Worm (Caenorhabditis elegans) whole organism, late embryonic: ENCODE results near the gene sas-1.

Experiments used
- C08G9.2 ChIP-seq: sonication (generic microtip); optimal IDR thresholded peaks from 2 replicates; lab custom pipeline; 2016; ENCODE audit warnings: mild to moderate bottlenecking, missing genetic modification characterization, moderate library complexity, missing compliant biosample characterization
- F13H6.1 ChIP-seq: sonication (generic microtip); optimal IDR thresholded peaks from 2 replicates; lab custom pipeline; 2016; ENCODE audit warnings: missing genetic modification characterization, missing compliant biosample characterization
- K02D7.2 ChIP-seq: sonication (generic microtip); optimal IDR thresholded peaks from 2 replicates; lab custom pipeline; 2017; ENCODE audit warnings: mild to moderate bottlenecking, missing genetic modification characterization, missing compliant biosample characterization
- K09A11.1 ChIP-seq: sonication (generic microtip); optimal IDR thresholded peaks from 2 replicates; lab custom pipeline; 2017; ENCODE audit warnings: antibody characterized with exemption, mild to moderate bottlenecking, missing genetic modification characterization, missing compliant biosample characterization; ENCODE audit not compliant: insufficient read depth
- T23F11.4 ChIP-seq: fragments of 200-800 bp; sonication (Bioruptor generic); optimal IDR thresholded peaks from 2 replicates; lab custom pipeline; 2018; ENCODE audit warnings: mild to moderate bottlenecking, missing genetic modification characterization, missing compliant biosample characterization
- ahr-1 ChIP-seq: sonication (generic microtip); optimal IDR thresholded peaks from 2 replicates; lab custom pipeline; 2016; ENCODE audit warnings: missing genetic modification characterization, missing compliant biosample characterization
- ama-1 ChIP-seq: fragments of 150-350 bp; optimal IDR thresholded peaks from 2 replicates; lab custom pipeline; 2014
- ceh-18 ChIP-seq: sonication (generic microtip); optimal IDR thresholded peaks from 2 replicates; lab custom pipeline; 2016; ENCODE audit warnings: missing genetic modification characterization, missing compliant biosample characterization
- ceh-24 ChIP-seq: sonication (generic microtip); optimal IDR thresholded peaks from 2 replicates; lab custom pipeline; 2016; ENCODE audit warnings: mild to moderate bottlenecking, missing genetic modification characterization, missing compliant biosample characterization
- ceh-30 ChIP-seq: fragments of 150-350 bp; optimal IDR thresholded peaks from 2 replicates; lab custom pipeline; 2014; ENCODE audit warnings: missing biosample characterization, missing genetic modification characterization
- ceh-31 ChIP-seq: sonication (generic microtip); optimal IDR thresholded peaks from 2 replicates; lab custom pipeline; 2016; ENCODE audit warnings: missing genetic modification characterization, missing compliant biosample characterization
- ceh-34 ChIP-seq: sonication (generic microtip); optimal IDR thresholded peaks from 2 replicates; lab custom pipeline; 2016; ENCODE audit warnings: mild to moderate bottlenecking, missing genetic modification characterization, missing compliant biosample characterization
- ceh-45 ChIP-seq: fragments of 200-800 bp; sonication (Bioruptor generic); IDR thresholded peaks from 2 replicates; pipeline ENCODE4 v1.3.6; 2022; ENCODE audit warnings: missing genetic modification reagents, missing genetic modification characterization, missing compliant biosample characterization
- ceh-6 ChIP-seq: fragments of 200-800 bp; sonication (Bioruptor generic); optimal IDR thresholded peaks from 2 replicates; lab custom pipeline; 2018; ENCODE audit warnings: mild to moderate bottlenecking, missing genetic modification characterization, missing compliant biosample characterization
- ceh-9 ChIP-seq: sonication (generic microtip); optimal IDR thresholded peaks from 2 replicates; lab custom pipeline; 2016; ENCODE audit warnings: mild to moderate bottlenecking, missing genetic modification characterization, inconsistent platforms, missing compliant biosample characterization
- dmd-4 ChIP-seq: sonication (generic microtip); optimal IDR thresholded peaks from 2 replicates; lab custom pipeline; 2016; ENCODE audit warnings: borderline replicate concordance, missing genetic modification characterization, missing compliant biosample characterization
- dve-1 ChIP-seq: sonication (generic microtip); optimal IDR thresholded peaks from 2 replicates; lab custom pipeline; 2017; ENCODE audit warnings: antibody characterized with exemption, mild to moderate bottlenecking, missing genetic modification characterization, missing compliant biosample characterization
- elt-4 ChIP-seq: sonication (generic microtip); optimal IDR thresholded peaks from 2 replicates; lab custom pipeline; 2016; ENCODE audit warnings: missing genetic modification characterization, missing compliant biosample characterization
- eyg-1 ChIP-seq: sonication (generic microtip); optimal IDR thresholded peaks from 2 replicates; lab custom pipeline; 2016; ENCODE audit warnings: missing genotype, missing genetic modification characterization, missing compliant biosample characterization
- fax-1 ChIP-seq: sonication (generic microtip); optimal IDR thresholded peaks from 2 replicates; lab custom pipeline; 2016; ENCODE audit warnings: missing genotype, missing genetic modification characterization, missing compliant biosample characterization
- fkh-6 ChIP-seq: sonication (generic microtip); optimal IDR thresholded peaks from 2 replicates; lab custom pipeline; 2016; ENCODE audit warnings: missing genetic modification characterization, missing compliant biosample characterization
- gmeb-2 ChIP-seq: sonication (generic microtip); optimal IDR thresholded peaks from 2 replicates; lab custom pipeline; 2016; ENCODE audit warnings: missing genetic modification characterization, inconsistent platforms, missing compliant biosample characterization
- lin-11 ChIP-seq: fragments of 200-800 bp; sonication (Bioruptor generic); optimal IDR thresholded peaks from 2 replicates; lab custom pipeline; 2018; ENCODE audit warnings: mild to moderate bottlenecking, missing genetic modification characterization, missing compliant biosample characterization
- madf-2 ChIP-seq: sonication (generic microtip); optimal IDR thresholded peaks from 2 replicates; lab custom pipeline; 2017; ENCODE audit warnings: missing genetic modification characterization, missing compliant biosample characterization
- mec-3 ChIP-seq: sonication (generic microtip); optimal IDR thresholded peaks from 2 replicates; lab custom pipeline; 2016; ENCODE audit warnings: borderline replicate concordance, missing genetic modification characterization, missing compliant biosample characterization
- nhr-11 ChIP-seq: fragments of 150-350 bp; optimal IDR thresholded peaks from 2 replicates; lab custom pipeline; 2014; ENCODE audit warnings: missing biosample characterization, missing genetic modification characterization
- npax-4 ChIP-seq: sonication (generic microtip); optimal IDR thresholded peaks from 2 replicates; lab custom pipeline; 2016; ENCODE audit warnings: missing genetic modification characterization, missing compliant biosample characterization
- odd-2 ChIP-seq: sonication (generic microtip); optimal IDR thresholded peaks from 2 replicates; lab custom pipeline; 2017; ENCODE audit warnings: antibody characterized with exemption, mild to moderate bottlenecking, missing genetic modification characterization, missing compliant biosample characterization
- pax-1 ChIP-seq: fragments of 150-350 bp; optimal IDR thresholded peaks from 2 replicates; lab custom pipeline; 2014; ENCODE audit warnings: missing biosample characterization, missing genetic modification characterization
- pha-2 ChIP-seq: sonication (generic microtip); optimal IDR thresholded peaks from 2 replicates; lab custom pipeline; 2017; ENCODE audit warnings: mild to moderate bottlenecking, missing genetic modification characterization, missing compliant biosample characterization
- pha-4 ChIP-seq: fragments of 150-350 bp; optimal IDR thresholded peaks from 2 replicates; lab custom pipeline; 2018; ENCODE audit warnings: missing biosample characterization, missing genetic modification reagents, missing genetic modification characterization
- pros-1 ChIP-seq: fragments of 150-350 bp; optimal IDR thresholded peaks from 2 replicates; lab custom pipeline; 2014; ENCODE audit warnings: missing biosample characterization, missing genetic modification reagents, missing genetic modification characterization
- rnt-1 ChIP-seq: sonication (generic microtip); optimal IDR thresholded peaks from 2 replicates; lab custom pipeline; 2016; ENCODE audit warnings: missing genetic modification characterization, missing compliant biosample characterization
- sox-4 ChIP-seq: sonication (generic microtip); optimal IDR thresholded peaks from 2 replicates; lab custom pipeline; 2017; ENCODE audit warnings: mild to moderate bottlenecking, missing genetic modification characterization, inconsistent platforms, missing compliant biosample characterization
- syd-9 ChIP-seq: sonication (generic microtip); optimal IDR thresholded peaks from 2 replicates; lab custom pipeline; 2016; ENCODE audit warnings: mild to moderate bottlenecking, missing genetic modification characterization, moderate library complexity, missing compliant biosample characterization
- unc-42 ChIP-seq: sonication (generic microtip); optimal IDR thresholded peaks from 2 replicates; lab custom pipeline; 2016; ENCODE audit warnings: missing genotype, missing genetic modification characterization, missing compliant biosample characterization
- unc-86 ChIP-seq: sonication (generic microtip); optimal IDR thresholded peaks from 2 replicates; lab custom pipeline; 2016; ENCODE audit warnings: missing genetic modification characterization, missing compliant biosample characterization
- zip-5 ChIP-seq: sonication (generic microtip); optimal IDR thresholded peaks from 2 replicates; lab custom pipeline; 2016; ENCODE audit warnings: missing genetic modification characterization, missing compliant biosample characterization

The sas-1 gene

DNA sequence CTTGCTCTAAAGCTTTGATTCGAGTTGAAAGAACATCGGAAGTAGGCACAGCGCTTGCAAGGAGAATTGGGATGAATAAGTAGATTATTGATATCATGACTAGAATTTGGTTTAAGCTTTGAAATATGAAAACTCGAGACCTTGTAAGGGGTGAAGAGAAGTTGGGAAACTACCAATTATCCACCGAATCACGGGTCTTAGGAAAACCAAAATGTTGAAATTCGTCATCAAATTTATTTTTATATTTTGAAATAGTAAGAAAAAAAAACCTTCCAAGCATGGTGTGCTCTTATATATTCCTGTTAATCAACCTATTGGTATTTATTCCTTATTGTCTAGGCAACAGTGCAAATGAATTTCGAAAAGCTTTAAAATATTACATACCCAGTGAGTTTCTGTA is 51.5 kb downstream of the sas-1 start, which contains the start of the genes irld-60 and irld-20:
irld-60 (minus strand) TSS at position 101 of the 400 bp plus-strand sequence.
irld-20 (plus strand) TSS at position 279 of the 400 bp plus-strand sequence.
- TF ChIP-seq nhr-11 (tag; lab: Kevin White, UChicago), result no peak
- no peak for TF ChIP-seq ama-1
- TF ChIP-seq pax-1 (tag; lab: Kevin White, UChicago), result no peak
- TF ChIP-seq ceh-45 (GFP tag; lab: Robert Waterston, UW), result no peak
- no peak for TF ChIP-seq pha-2 (tag; lab: Kevin White, UChicago)
- no peak for TF ChIP-seq fkh-6 (tag; lab: Kevin White, UChicago)
- TF ChIP-seq ceh-18 (tag; lab: Kevin White, UChicago), result no peak
- no peak for TF ChIP-seq unc-42 (tag; lab: Kevin White, UChicago)
- TF ChIP-seq elt-4 (tag; lab: Kevin White, UChicago), result no peak
- TF ChIP-seq ceh-30 (tag; lab: Kevin White, UChicago), result no peak
- no peak for TF ChIP-seq ceh-9
- TF ChIP-seq sox-4 (tag; lab: Kevin White, UChicago), result no peak
- TF ChIP-seq syd-9 (tag; lab: Kevin White, UChicago), result no peak
- TF ChIP-seq K09A11.1 (tag; lab: Kevin White, UChicago), result no peak
- TF ChIP-seq F13H6.1 (tag; lab: Kevin White, UChicago), result no peak
- TF ChIP-seq gmeb-2 (tag; lab: Kevin White, UChicago), result no peak
- no peak for TF ChIP-seq npax-4 (tag; lab: Kevin White, UChicago)
- no peak for TF ChIP-seq C08G9.2 (tag; lab: Kevin White, UChicago)
- no peak for TF ChIP-seq ceh-24 (tag; lab: Kevin White, UChicago)

DNA sequence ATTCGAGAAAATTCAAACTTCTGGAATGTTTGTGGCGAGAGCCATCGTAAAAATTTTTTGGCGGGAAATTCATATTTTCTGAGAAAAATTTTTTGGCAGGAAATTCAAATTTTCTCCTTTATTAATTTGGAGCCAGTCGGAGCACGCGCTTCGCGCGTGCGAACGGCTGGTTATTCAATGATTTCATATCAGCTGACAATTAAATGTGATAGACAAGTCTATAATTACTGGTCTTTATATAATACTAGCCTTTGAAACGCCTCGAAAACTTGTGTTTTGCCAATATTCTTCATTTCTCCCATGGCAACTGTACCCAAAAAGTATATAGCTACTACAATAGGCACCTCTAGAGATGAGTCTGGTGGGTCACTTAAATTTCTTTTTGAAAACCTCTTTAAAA is 55.8 kb downstream of the sas-1 start, which contains the start of gene srw-10:
srw-10 (plus strand) TSS at position 301 of the 400 bp plus-strand sequence.
- TF ChIP-seq dmd-4 (tag; lab: Kevin White, UChicago), result no peak
- TF ChIP-seq C08G9.2 (tag; lab: Kevin White, UChicago), result no peak
- no peak for TF ChIP-seq sox-4 (tag; lab: Kevin White, UChicago)
- no peak for TF ChIP-seq unc-86
- TF ChIP-seq gmeb-2 (tag; lab: Kevin White, UChicago), result no peak
- no peak for TF ChIP-seq ceh-31 (tag; lab: Kevin White, UChicago)
- TF ChIP-seq pros-1, result no peak
- TF ChIP-seq lin-11, result no peak
- TF ChIP-seq, all 69 proteins: peak for 0

ce11 chrIII:12757367-12757766 is 58.1 kb downstream of the sas-1 start, which contains the start of gene srw-9:
Gene srw-9, plus strand, starts transcription at chrIII:12757667.
- TF ChIP-seq rnt-1 (tag; lab: Kevin White, UChicago) (no peak), fax-1 (no peak), zip-5 (no peak), pha-4 (tag; lab: Kevin White, UChicago) (no peak), ceh-34 (tag; lab: Kevin White, UChicago) (no peak), ceh-9 (no peak), ahr-1 (no peak), madf-2 (tag; lab: Kevin White, UChicago) (no peak), unc-86 (no peak), dve-1 (tag; lab: Kevin White, UChicago) (no peak), K02D7.2 (tag; lab: Kevin White, UChicago) (no peak), ceh-6 (no peak), mec-3 (tag; lab: Kevin White, UChicago) (no peak), odd-2 (tag; lab: Kevin White, UChicago) (no peak), T23F11.4 (GFP tag; lab: Kevin White, UChicago) (no peak), eyg-1 (tag; lab: Kevin White, UChicago) (no peak), ceh-24 (tag; lab: Kevin White, UChicago) (no peak)
- TF ChIP-seq, all 69 proteins: peak for 0
